Fruit fly (Drosophila melanogaster) whole organism, embryonic: ENCODE results near the gene RpS28b.

Source experiments
- Antp ChIP-seq: fragments of 200-800 bp; sonication (Bioruptor generic); optimal IDR thresholded peaks from 3 replicates; lab custom pipeline; 2016; ENCODE audit warnings: missing biosample characterization, missing genetic modification characterization
- CG10959 ChIP-seq: fragments of 200-800 bp; sonication (Bioruptor generic); IDR thresholded peaks from 2 replicates; pipeline ENCODE4 v1.3.6; 2022; ENCODE audit warnings: missing biosample characterization, missing genetic modification characterization
- CG12769 ChIP-seq: fragments of 200-800 bp; sonication (Bioruptor generic); optimal IDR thresholded peaks from 2 replicates; lab custom pipeline; 2019; ENCODE audit warnings: missing biosample characterization, mild to moderate bottlenecking, missing genetic modification characterization, moderate library complexity
- CG12942 ChIP-seq: fragments of 200-800 bp; sonication (Bioruptor generic); optimal IDR thresholded peaks from 3 replicates; lab custom pipeline; 2016; ENCODE audit warnings: missing biosample characterization, missing genetic modification characterization
- CG15269 ChIP-seq: fragments of 200-800 bp; sonication (Bioruptor generic); optimal IDR thresholded peaks from 2 replicates; lab custom pipeline; 2018; ENCODE audit warnings: missing biosample characterization, mild to moderate bottlenecking, missing genetic modification characterization, moderate library complexity
- CG16813 ChIP-seq: fragments of 200-800 bp; sonication (Bioruptor generic); IDR thresholded peaks from 3 replicates; pipeline ENCODE4 v1.3.6; 2022; ENCODE audit warnings: missing biosample characterization, missing genetic modification characterization; ENCODE audit not compliant: partially characterized antibody
- CG16815 ChIP-seq: fragments of 200-800 bp; sonication (Bioruptor generic); optimal IDR thresholded peaks from 3 replicates; lab custom pipeline; 2017; ENCODE audit warnings: missing biosample characterization, mild to moderate bottlenecking, missing genetic modification characterization
- CG17328 ChIP-seq: fragments of 200-800 bp; sonication (Bioruptor generic); IDR thresholded peaks from 2 replicates; pipeline ENCODE4 v1.3.6; 2022; ENCODE audit warnings: missing biosample characterization, missing genetic modification characterization
- CG17802 ChIP-seq: fragments of 200-800 bp; sonication (Bioruptor generic); optimal IDR thresholded peaks from 2 replicates; lab custom pipeline; 2018; ENCODE audit warnings: missing biosample characterization, mild to moderate bottlenecking, missing genetic modification characterization, moderate library complexity
- CG1792 ChIP-seq: fragments of 200-800 bp; sonication (Bioruptor generic); optimal IDR thresholded peaks from 2 replicates; lab custom pipeline; 2016; ENCODE audit warnings: missing biosample characterization, missing genetic modification characterization
- CG30403 ChIP-seq: fragments of 200-800 bp; sonication (Bioruptor generic); optimal IDR thresholded peaks from 3 replicates; lab custom pipeline; 2016; ENCODE audit warnings: missing biosample characterization, missing genetic modification characterization
- CG34422 ChIP-seq: fragments of 200-800 bp; sonication (Bioruptor generic); IDR thresholded peaks from 3 replicates; pipeline ENCODE4 v1.3.6; 2022; ENCODE audit warnings: missing biosample characterization, missing genetic modification characterization
- CG3847 ChIP-seq: fragments of 200-800 bp; sonication (Bioruptor generic); IDR thresholded peaks from 2 replicates; pipeline ENCODE4 v1.3.6; 2022; ENCODE audit warnings: missing biosample characterization, missing genetic modification characterization
- CG4404 ChIP-seq: fragments of 200-800 bp; sonication (Bioruptor generic); IDR thresholded peaks from 2 replicates; pipeline ENCODE4 v1.3.6; 2022; ENCODE audit warnings: missing biosample characterization, missing genetic modification characterization
- CG7556 ChIP-seq: fragments of 200-800 bp; sonication (Bioruptor generic); optimal IDR thresholded peaks from 2 replicates; lab custom pipeline; 2017; ENCODE audit warnings: missing biosample characterization, mild to moderate bottlenecking, missing genetic modification characterization
- CG8388 ChIP-seq: fragments of 200-800 bp; sonication (Bioruptor generic); optimal IDR thresholded peaks from 2 replicates; lab custom pipeline; 2019; ENCODE audit warnings: missing biosample characterization, mild to moderate bottlenecking, missing genetic modification characterization, moderate library complexity
- CG8924 ChIP-seq: fragments of 200-800 bp; optimal IDR thresholded peaks from 3 replicates; lab custom pipeline; 2019; ENCODE audit warnings: missing biosample characterization, mild to moderate bottlenecking, missing genetic modification characterization, moderate library complexity
- Dad ChIP-seq: fragments of 200-800 bp; sonication (Bioruptor generic); optimal IDR thresholded peaks from 3 replicates; lab custom pipeline; 2016; ENCODE audit warnings: missing biosample characterization, missing genetic modification characterization
- Dp ChIP-seq: fragments of 200-800 bp; sonication (Bioruptor generic); optimal IDR thresholded peaks from 2 replicates; lab custom pipeline; 2018; ENCODE audit warnings: missing biosample characterization, mild to moderate bottlenecking, missing genetic modification characterization, moderate library complexity
- Dref ChIP-seq: fragments of 200-800 bp; sonication (Bioruptor generic); IDR thresholded peaks from 2 replicates; pipeline ENCODE4 v1.3.6; 2022; ENCODE audit warnings: missing biosample characterization, missing genetic modification characterization
- E2f2 ChIP-seq: fragments of 200-800 bp; sonication (Bioruptor generic); IDR thresholded peaks from 2 replicates; pipeline ENCODE4 v1.3.6; 2022; ENCODE audit warnings: missing biosample characterization, missing genetic modification characterization
- Eip74EF ChIP-seq, 2 experiments: fragments of 200-800 bp in 1 of 2; fragments of >200 bp in 1 of 2; sonication (Bioruptor generic) in 1 of 2; optimal IDR thresholded peaks; 2 replicates each; lab custom pipeline; 2017 to 2019; ENCODE audit warnings: missing biosample characterization in 2 of 2, missing genetic modification characterization in 2 of 2, mild to moderate bottlenecking in 1 of 2, moderate library complexity in 1 of 2
- Hey ChIP-seq: fragments of 200-800 bp; sonication (Bioruptor generic); optimal IDR thresholded peaks from 3 replicates; lab custom pipeline; 2018; ENCODE audit warnings: missing biosample characterization, mild to moderate bottlenecking, missing genetic modification characterization
- Hmr ChIP-seq: fragments of 200-800 bp; sonication (Bioruptor generic); optimal IDR thresholded peaks from 3 replicates; lab custom pipeline; 2017; ENCODE audit warnings: mild to moderate bottlenecking, missing biosample characterization, missing genetic modification reagents, missing genetic modification characterization
- Vsx1 ChIP-seq: fragments of 200-800 bp; sonication (Bioruptor generic); optimal IDR thresholded peaks from 2 replicates; lab custom pipeline; 2017; ENCODE audit warnings: missing biosample characterization, mild to moderate bottlenecking, missing genetic modification characterization, missing genetic modification reagents
- bsh ChIP-seq, 2 experiments: fragments of 200-800 bp; sonication (Bioruptor generic); optimal IDR thresholded peaks; 2 replicates each; lab custom pipeline; 2017 to 2018; ENCODE audit warnings: mild to moderate bottlenecking in 2 of 2, missing biosample characterization in 2 of 2, missing genetic modification characterization in 2 of 2, moderate library complexity in 1 of 2
- chn ChIP-seq: fragments of 200-800 bp; sonication (Bioruptor generic); optimal IDR thresholded peaks from 2 replicates; lab custom pipeline; 2016; ENCODE audit warnings: missing biosample characterization, missing genetic modification characterization
- crp ChIP-seq, 2 experiments: fragments of 200-800 bp; sonication (Bioruptor generic); optimal IDR thresholded peaks; 2 replicates in 1 of 2; 3 replicates in 1 of 2; lab custom pipeline; 2017; ENCODE audit warnings: missing biosample characterization in 2 of 2, missing genetic modification characterization in 2 of 2, mild to moderate bottlenecking in 1 of 2, moderate library complexity in 1 of 2
- en ChIP-seq: fragments of 200-800 bp; sonication (Bioruptor generic); optimal IDR thresholded peaks from 2 replicates; lab custom pipeline; 2016; ENCODE audit warnings: missing biosample characterization, missing genetic modification characterization
- fru ChIP-seq: fragments of >200 bp; optimal IDR thresholded peaks from 2 replicates; lab custom pipeline; 2017
- ftz-f1 ChIP-seq: fragments of 200-800 bp; sonication (Bioruptor generic); optimal IDR thresholded peaks from 2 replicates; lab custom pipeline; 2016; ENCODE audit warnings: missing biosample characterization, missing genetic modification characterization
- fu2 ChIP-seq: fragments of 200-800 bp; sonication (Bioruptor generic); optimal IDR thresholded peaks from 2 replicates; lab custom pipeline; 2016; ENCODE audit warnings: missing biosample characterization, missing genetic modification characterization
- grau ChIP-seq: fragments of 200-800 bp; optimal IDR thresholded peaks from 3 replicates; lab custom pipeline; 2019; ENCODE audit warnings: missing biosample characterization, mild to moderate bottlenecking, missing genetic modification characterization, moderate library complexity
- hth ChIP-seq: fragments of >200 bp; optimal IDR thresholded peaks from 2 replicates; lab custom pipeline; 2017; ENCODE audit warnings: inconsistent platforms
- knrl ChIP-seq: fragments of 200-800 bp; sonication (Bioruptor generic); IDR thresholded peaks from 3 replicates; pipeline ENCODE4 v1.3.6; 2022; ENCODE audit warnings: missing biosample characterization, missing genetic modification characterization; ENCODE audit not compliant: partially characterized antibody
- luna ChIP-seq: fragments of 200-800 bp; sonication (Bioruptor generic); optimal IDR thresholded peaks from 2 replicates; lab custom pipeline; 2016; ENCODE audit warnings: missing biosample characterization, missing genetic modification characterization
- mirr ChIP-seq: fragments of 200-800 bp; sonication (Bioruptor generic); optimal IDR thresholded peaks from 3 replicates; lab custom pipeline; 2018; ENCODE audit warnings: missing biosample characterization, mild to moderate bottlenecking, missing genetic modification characterization
- nerfin-1 ChIP-seq: fragments of 200-800 bp; sonication (Bioruptor generic); optimal IDR thresholded peaks from 3 replicates; lab custom pipeline; 2019; ENCODE audit warnings: missing biosample characterization, mild to moderate bottlenecking, missing genetic modification characterization, moderate library complexity
- otp ChIP-seq: fragments of 200-800 bp; sonication (Bioruptor generic); IDR thresholded peaks from 3 replicates; pipeline ENCODE4, ENCODE4 v1.3.6; 2022; ENCODE audit warnings: missing biosample characterization, missing genetic modification characterization
- pita ChIP-seq: fragments of 200-800 bp; sonication (Bioruptor generic); optimal IDR thresholded peaks from 2 replicates; lab custom pipeline; 2017; ENCODE audit warnings: missing biosample characterization, mild to moderate bottlenecking, missing genetic modification characterization
- pum ChIP-seq: fragments of 200-800 bp; sonication (Bioruptor generic); optimal IDR thresholded peaks from 2 replicates; lab custom pipeline; 2016; ENCODE audit warnings: missing biosample characterization, missing genetic modification characterization
- pzg ChIP-seq: fragments of 200-800 bp; sonication (Bioruptor generic); optimal IDR thresholded peaks from 3 replicates; lab custom pipeline; 2018; ENCODE audit warnings: missing biosample characterization, mild to moderate bottlenecking, missing genetic modification characterization, moderate library complexity
- ro ChIP-seq: fragments of 200-800 bp; sonication (Bioruptor generic); IDR thresholded peaks from 2 replicates; pipeline ENCODE4 v1.3.6; 2022; ENCODE audit warnings: missing biosample characterization, missing genetic modification characterization
- sens-2 ChIP-seq: fragments of 200-800 bp; sonication (Bioruptor generic); IDR thresholded peaks from 2 replicates; pipeline ENCODE4 v1.3.6; 2022; ENCODE audit warnings: missing biosample characterization, missing genetic modification characterization
- sima ChIP-seq: fragments of 200-800 bp; sonication (Bioruptor generic); optimal IDR thresholded peaks from 2 replicates; lab custom pipeline; 2016; ENCODE audit warnings: missing biosample characterization, missing genetic modification characterization
- slp2 ChIP-seq: fragments of 200-800 bp; sonication (Bioruptor generic); optimal IDR thresholded peaks from 2 replicates; lab custom pipeline; 2016; ENCODE audit warnings: missing biosample characterization, missing genetic modification characterization
- tio ChIP-seq: fragments of 200-800 bp; sonication (Bioruptor generic); optimal IDR thresholded peaks from 2 replicates; lab custom pipeline; 2017; ENCODE audit warnings: missing biosample characterization, missing genetic modification characterization, inconsistent platforms
- trh ChIP-seq: fragments of 200-800 bp; sonication (Bioruptor generic); optimal IDR thresholded peaks from 2 replicates; lab custom pipeline; 2016; ENCODE audit warnings: missing biosample characterization, missing genetic modification characterization
- unpg ChIP-seq: fragments of 200-800 bp; sonication (Bioruptor generic); optimal IDR thresholded peaks from 3 replicates; lab custom pipeline; 2018; ENCODE audit warnings: missing biosample characterization, mild to moderate bottlenecking, missing genetic modification characterization, moderate library complexity
- vvl ChIP-seq: fragments of 200-800 bp; sonication (Bioruptor generic); IDR thresholded peaks from 2 replicates; pipeline ENCODE4 v1.3.6; 2022; ENCODE audit warnings: missing biosample characterization, missing genetic modification characterization
- yki ChIP-seq: fragments of >200 bp; optimal IDR thresholded peaks from 3 replicates; lab custom pipeline; 2018

Gene RpS28b

DNA sequence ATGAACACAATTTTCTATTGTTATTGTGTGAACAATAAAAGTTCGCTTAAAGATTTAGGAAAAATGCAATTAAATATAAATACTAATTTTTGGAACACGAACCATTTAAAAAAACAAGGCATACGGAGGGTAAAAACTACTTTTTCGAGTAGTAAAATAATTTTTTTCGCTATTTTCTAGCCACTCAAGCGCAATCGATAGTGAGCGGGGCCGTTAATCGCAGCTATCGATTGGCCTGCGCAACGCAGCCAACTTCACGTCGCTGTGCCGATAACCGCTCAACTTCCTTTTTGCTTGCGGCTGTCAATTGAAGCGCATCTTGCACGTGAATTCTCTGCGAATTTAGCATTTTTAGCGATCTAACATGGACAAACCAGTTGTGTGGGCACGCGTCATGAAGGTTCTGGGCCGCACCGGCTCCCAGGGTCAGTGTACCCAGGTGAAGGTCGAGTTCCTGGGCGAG, at the start of gene RpS28b (continued):
- peak; percentile 94 for TF ChIP-seq vvl (GFP tag; lab: Robert Waterston, UW)
- peak; percentile 71 for TF ChIP-seq pum (GFP tag; lab: Kevin White, UChicago)
- TF ChIP-seq CG15269, result peak; percentile 83
- TF ChIP-seq CG8924 (tag; lab: Kevin White, UChicago), result peak; percentile 50
- TF ChIP-seq unpg (GFP tag; lab: Kevin White, UChicago), result peak; percentile 72
- peak; percentile 92 for TF ChIP-seq sens-2
- peak; percentile 81 for TF ChIP-seq fu2 (GFP tag; lab: Kevin White, UChicago)
- TF ChIP-seq CG4404 (GFP tag; lab: Robert Waterston, UW), result peak; percentile 71
- peak; percentile 83 for TF ChIP-seq CG17802 (tag; lab: Kevin White, UChicago)
- TF ChIP-seq CG16813 (GFP tag; lab: Robert Waterston, UW), result peak; percentile 83
- TF ChIP-seq CG10959 (GFP tag; lab: Robert Waterston, UW), result peak; percentile 89
- TF ChIP-seq mirr (GFP tag; lab: Kevin White, UChicago), result peak; percentile 96
- TF ChIP-seq CG17328 (GFP tag; lab: Robert Waterston, UW), result peak; percentile 92
- TF ChIP-seq ro (GFP tag; lab: Robert Waterston, UW), result peak; percentile 81
- TF ChIP-seq hth (lab: Kevin White, UChicago), result no peak
- peak; percentile 70 for TF ChIP-seq nerfin-1
- peak; percentile 68 for TF ChIP-seq grau (tag; lab: Kevin White, UChicago)
- TF ChIP-seq Dref, result peak; percentile 97
- no peak for TF ChIP-seq fru (lab: Kevin White, UChicago)
- TF ChIP-seq en (GFP tag; lab: Kevin White, UChicago), result peak; percentile 80
- TF ChIP-seq Antp (GFP tag; lab: Kevin White, UChicago), result peak; percentile 86
- TF ChIP-seq slp2 (GFP tag; lab: Kevin White, UChicago), result peak; percentile 89
- peak; percentile 82 for TF ChIP-seq luna
- peak; percentile 61 to 71 for TF ChIP-seq bsh (GFP tag; optimal IDR thresholded peaks at IDR 0.05; lab: Kevin White, UChicago)
- peak; percentile 87 for TF ChIP-seq Dad (GFP tag; lab: Kevin White, UChicago)
- peak; percentile 41 for TF ChIP-seq E2f2 (GFP tag; lab: Robert Waterston, UW)
- peak in 1 of 2 experiments; percentile 56 for TF ChIP-seq crp (GFP tag; optimal IDR thresholded peaks at IDR 0.05; lab: Kevin White, UChicago)
- TF ChIP-seq CG3847 (GFP tag; lab: Robert Waterston, UW), result peak; percentile 91
- peak; percentile 73 for TF ChIP-seq chn
- peak; percentile 84 for TF ChIP-seq Hey (tag; lab: Kevin White, UChicago)
- TF ChIP-seq Hmr (GFP tag; lab: Kevin White, UChicago), result peak; percentile 95
- TF ChIP-seq CG16815 (GFP tag; lab: Kevin White, UChicago), result peak; percentile 76
- peak; percentile 70 for TF ChIP-seq sima
- peak; percentile 92 for TF ChIP-seq CG34422 (GFP tag; lab: Robert Waterston, UW)
- TF ChIP-seq knrl, result peak; percentile 66; the same call in 2 of the 3 replicates
- peak; percentile 78 for TF ChIP-seq trh (GFP tag; lab: Kevin White, UChicago)
- peak; percentile 73 for TF ChIP-seq tio (GFP tag; lab: Kevin White, UChicago)
- peak; percentile 26 for TF ChIP-seq Dp (GFP tag; lab: Kevin White, UChicago)
- TF ChIP-seq pzg (GFP tag; lab: Kevin White, UChicago), result peak; percentile 71
- no peak for TF ChIP-seq CG12769
- TF ChIP-seq Eip74EF (GFP tag; optimal IDR thresholded peaks at IDR 0.05; lab: Kevin White, UChicago), result peak in 1 of 2 experiments; percentile 61
- TF ChIP-seq CG30403 (GFP tag; lab: Kevin White, UChicago), result peak; percentile 37
- peak; percentile 73 for TF ChIP-seq ftz-f1 (GFP tag; lab: Kevin White, UChicago)
- TF ChIP-seq CG12942 (GFP tag; lab: Kevin White, UChicago), result peak; percentile 65
- TF ChIP-seq pita, result no peak
- TF ChIP-seq Vsx1, result peak; percentile 89
- TF ChIP-seq CG8388 (GFP tag; lab: Kevin White, UChicago), result peak; percentile 54
- peak; percentile 97 for TF ChIP-seq otp
- TF ChIP-seq CG7556 (GFP tag; lab: Kevin White, UChicago), result peak; percentile 40
- peak; percentile 87 for TF ChIP-seq CG1792 (GFP tag; lab: Kevin White, UChicago)
- TF ChIP-seq yki (lab: Kevin White, UChicago), result no peak
